Fruit fly (Drosophila melanogaster) whole organism, embryonic: Measurements from ENCODE around the gene CG43135.

Experiments used
- Ada2b ChIP-seq: fragments of 200-800 bp; sonication (Bioruptor generic); IDR thresholded peaks from 2 replicates; pipeline ENCODE4 v1.3.6; 2022; ENCODE audit warnings: missing biosample characterization, missing genetic modification characterization
- Atf6 ChIP-seq: fragments of 200-800 bp; sonication (Bioruptor generic); IDR thresholded peaks from 2 replicates; pipeline ENCODE4 v1.3.6; 2022; ENCODE audit warnings: missing biosample characterization, missing genetic modification characterization
- Blimp-1 ChIP-seq: fragments of 200-800 bp; sonication (Bioruptor generic); optimal IDR thresholded peaks from 3 replicates; lab custom pipeline; 2018; ENCODE audit warnings: missing biosample characterization, missing genetic modification characterization, mild to moderate bottlenecking, moderate library complexity, missing genetic modification reagents
- CG1024 ChIP-seq: fragments of 200-800 bp; sonication (Bioruptor generic); IDR thresholded peaks from 2 replicates; pipeline ENCODE4 v1.3.6; 2022; ENCODE audit warnings: missing biosample characterization, missing genetic modification characterization
- CG10267 ChIP-seq: fragments of 200-800 bp; sonication (Bioruptor generic); optimal IDR thresholded peaks from 2 replicates; lab custom pipeline; 2018; ENCODE audit warnings: missing biosample characterization, mild to moderate bottlenecking, missing genetic modification characterization, moderate library complexity
- CG10543 ChIP-seq: fragments of 200-800 bp; sonication (Bioruptor generic); optimal IDR thresholded peaks from 3 replicates; lab custom pipeline; 2017; ENCODE audit warnings: missing biosample characterization, mild to moderate bottlenecking, missing genetic modification characterization, moderate library complexity
- CG11560 ChIP-seq: fragments of 200-800 bp; sonication (Bioruptor generic); IDR thresholded peaks from 3 replicates; pipeline ENCODE4 v1.3.6; 2022; ENCODE audit warnings: missing biosample characterization, missing genetic modification characterization
- CG13775 ChIP-seq: fragments of 200-800 bp; sonication (Bioruptor generic); optimal IDR thresholded peaks from 3 replicates; lab custom pipeline; 2017; ENCODE audit warnings: missing biosample characterization, mild to moderate bottlenecking, missing genetic modification characterization
- CG14710 ChIP-seq: fragments of 200-800 bp; sonication (Bioruptor generic); optimal IDR thresholded peaks from 3 replicates; lab custom pipeline; 2019; ENCODE audit warnings: missing biosample characterization, mild to moderate bottlenecking, missing genetic modification characterization, moderate library complexity
- CG15479 ChIP-seq: fragments of 200-800 bp; sonication (Bioruptor generic); optimal IDR thresholded peaks from 3 replicates; lab custom pipeline; 2019; ENCODE audit warnings: missing biosample characterization, mild to moderate bottlenecking, missing genetic modification characterization, moderate library complexity
- CG15514 ChIP-seq: fragments of 200-800 bp; sonication (Bioruptor generic); optimal IDR thresholded peaks from 3 replicates; lab custom pipeline; 2017; ENCODE audit warnings: missing biosample characterization, missing genetic modification characterization, mild to moderate bottlenecking, moderate library complexity, missing genetic modification reagents
- CG16815 ChIP-seq: fragments of 200-800 bp; sonication (Bioruptor generic); optimal IDR thresholded peaks from 3 replicates; lab custom pipeline; 2017; ENCODE audit warnings: missing biosample characterization, mild to moderate bottlenecking, missing genetic modification characterization
- CG17385 ChIP-seq: fragments of 200-800 bp; sonication (Bioruptor generic); optimal IDR thresholded peaks from 3 replicates; lab custom pipeline; 2018; ENCODE audit warnings: missing biosample characterization, mild to moderate bottlenecking, missing genetic modification characterization
- CG18262 ChIP-seq: fragments of 200-800 bp; optimal IDR thresholded peaks from 3 replicates; lab custom pipeline; 2019; ENCODE audit warnings: missing biosample characterization, mild to moderate bottlenecking, missing genetic modification characterization, moderate library complexity
- CG1832 ChIP-seq: fragments of 200-800 bp; sonication (Bioruptor generic); optimal IDR thresholded peaks from 2 replicates; lab custom pipeline; 2017; ENCODE audit warnings: missing biosample characterization, mild to moderate bottlenecking, missing genetic modification characterization, inconsistent platforms
- CG18599 ChIP-seq: fragments of 200-800 bp; sonication (Bioruptor generic); optimal IDR thresholded peaks from 3 replicates; lab custom pipeline; 2017; ENCODE audit warnings: missing biosample characterization, missing genetic modification characterization, mild to moderate bottlenecking, moderate library complexity, missing genetic modification reagents
- CG2116 ChIP-seq: fragments of 200-800 bp; sonication (Bioruptor generic); optimal IDR thresholded peaks from 3 replicates; lab custom pipeline; 2018; ENCODE audit warnings: missing biosample characterization, mild to moderate bottlenecking, missing genetic modification characterization
- CG33557 ChIP-seq: fragments of 200-800 bp; sonication (Bioruptor generic); optimal IDR thresholded peaks from 2 replicates; lab custom pipeline; 2019; ENCODE audit warnings: missing biosample characterization, mild to moderate bottlenecking, missing genetic modification characterization, moderate library complexity
- CG4617 ChIP-seq: fragments of 200-800 bp; sonication (Bioruptor generic); optimal IDR thresholded peaks from 3 replicates; lab custom pipeline; 2016; ENCODE audit warnings: missing biosample characterization, missing genetic modification characterization, borderline replicate concordance
- CG6254 ChIP-seq: fragments of 200-800 bp; sonication (Bioruptor generic); optimal IDR thresholded peaks from 3 replicates; lab custom pipeline; 2017; ENCODE audit warnings: mild to moderate bottlenecking, missing biosample characterization, missing genetic modification reagents, missing genetic modification characterization
- CG8290 ChIP-seq, 3 experiments: fragments of 200-800 bp; sonication (Bioruptor generic); optimal IDR thresholded peaks; 2 replicates each; lab custom pipeline; 2016 to 2019; ENCODE audit warnings: missing biosample characterization in 3 of 3, missing genetic modification characterization in 3 of 3, mild to moderate bottlenecking in 2 of 3, moderate library complexity in 1 of 3
- CG8388 ChIP-seq: fragments of 200-800 bp; sonication (Bioruptor generic); optimal IDR thresholded peaks from 2 replicates; lab custom pipeline; 2019; ENCODE audit warnings: missing biosample characterization, mild to moderate bottlenecking, missing genetic modification characterization, moderate library complexity
- CG9797 ChIP-seq: fragments of 200-800 bp; sonication (Bioruptor generic); optimal IDR thresholded peaks from 3 replicates; lab custom pipeline; 2018; ENCODE audit warnings: missing biosample characterization, mild to moderate bottlenecking, missing genetic modification characterization
- CHES-1-like ChIP-seq: fragments of 200-800 bp; sonication (Bioruptor generic); optimal IDR thresholded peaks from 2 replicates; lab custom pipeline; 2016; ENCODE audit warnings: missing biosample characterization, missing genetic modification characterization
- Camta ChIP-seq: fragments of 200-800 bp; sonication (Bioruptor generic); optimal IDR thresholded peaks from 2 replicates; lab custom pipeline; 2016; ENCODE audit warnings: missing biosample characterization, missing genetic modification characterization
- Dad ChIP-seq: fragments of 200-800 bp; sonication (Bioruptor generic); optimal IDR thresholded peaks from 3 replicates; lab custom pipeline; 2016; ENCODE audit warnings: missing biosample characterization, missing genetic modification characterization
- Dip2 ChIP-seq: fragments of 200-800 bp; sonication (Bioruptor generic); IDR thresholded peaks from 2 replicates; pipeline ENCODE4 v1.3.6; 2022; ENCODE audit warnings: missing biosample characterization, missing genetic modification characterization
- Gug ChIP-seq: fragments of 200-800 bp; sonication (Bioruptor generic); IDR thresholded peaks from 4 replicates; pipeline ENCODE4 v1.3.6; 2022; ENCODE audit warnings: missing biosample characterization, missing genetic modification characterization
- Hmx ChIP-seq: fragments of 200-800 bp; sonication (Bioruptor generic); optimal IDR thresholded peaks from 2 replicates; lab custom pipeline; 2016; ENCODE audit warnings: missing biosample characterization, missing genetic modification characterization
- MTF-1 ChIP-seq: fragments of 200-800 bp; sonication (Bioruptor generic); optimal IDR thresholded peaks from 2 replicates; lab custom pipeline; 2018; ENCODE audit warnings: missing biosample characterization, mild to moderate bottlenecking, missing genetic modification characterization, borderline replicate concordance
- Mrtf ChIP-seq: fragments of 200-800 bp; sonication (Bioruptor generic); IDR thresholded peaks from 3 replicates; pipeline ENCODE4 v1.3.6; 2022; ENCODE audit warnings: missing biosample characterization, missing genetic modification characterization
- NC2α ChIP-seq: fragments of 200-800 bp; sonication (Bioruptor generic); optimal IDR thresholded peaks from 2 replicates; lab custom pipeline; 2016; ENCODE audit warnings: missing biosample characterization, missing genetic modification characterization
- NFAT ChIP-seq: fragments of 200-800 bp; sonication (Bioruptor generic); IDR thresholded peaks from 2 replicates; pipeline ENCODE4 v1.3.6; 2022; ENCODE audit warnings: missing biosample characterization, missing genetic modification characterization
- Nf-YB ChIP-seq: fragments of 200-800 bp; sonication (Bioruptor generic); optimal IDR thresholded peaks from 3 replicates; lab custom pipeline; 2019; ENCODE audit warnings: missing biosample characterization, mild to moderate bottlenecking, missing genetic modification characterization, moderate library complexity
- NfI ChIP-seq: fragments of 200-800 bp; sonication (Bioruptor generic); optimal IDR thresholded peaks from 3 replicates; lab custom pipeline; 2018; ENCODE audit warnings: missing biosample characterization, mild to moderate bottlenecking, missing genetic modification characterization, moderate library complexity
- Taf1 ChIP-seq: fragments of 200-800 bp; sonication (Bioruptor generic); IDR thresholded peaks from 2 replicates; pipeline ENCODE4 v1.3.6; 2022; ENCODE audit warnings: missing biosample characterization, missing genetic modification characterization
- ara ChIP-seq: fragments of 200-800 bp; sonication (Bioruptor generic); IDR thresholded peaks from 2 replicates; pipeline ENCODE4 v1.3.6; 2022; ENCODE audit warnings: missing biosample characterization, missing genetic modification characterization
- chm ChIP-seq: fragments of 200-800 bp; sonication (Bioruptor generic); IDR thresholded peaks from 2 replicates; pipeline ENCODE4 v1.3.6; 2022; ENCODE audit warnings: missing biosample characterization, missing genetic modification characterization
- gcm2 ChIP-seq: fragments of 200-800 bp; sonication (Bioruptor generic); optimal IDR thresholded peaks from 2 replicates; lab custom pipeline; 2016; ENCODE audit warnings: missing biosample characterization, missing genetic modification characterization
- hb ChIP-seq: fragments of 200-800 bp; sonication (Bioruptor generic); IDR thresholded peaks from 3 replicates; pipeline ENCODE4 v1.3.6; 2022; ENCODE audit warnings: missing biosample characterization, missing genetic modification characterization; ENCODE audit not compliant: partially characterized antibody
- hth ChIP-seq: fragments of >200 bp; optimal IDR thresholded peaks from 2 replicates; lab custom pipeline; 2017; ENCODE audit warnings: inconsistent platforms
- kni ChIP-seq: fragments of 200-800 bp; sonication (Bioruptor generic); optimal IDR thresholded peaks from 3 replicates; lab custom pipeline; 2017; ENCODE audit warnings: mild to moderate bottlenecking, missing biosample characterization, missing genetic modification reagents, missing genetic modification characterization
- lab ChIP-seq: fragments of 200-800 bp; sonication (Bioruptor generic); optimal IDR thresholded peaks from 3 replicates; lab custom pipeline; 2017; ENCODE audit warnings: missing biosample characterization, missing genetic modification characterization, mild to moderate bottlenecking, moderate library complexity, missing genetic modification reagents
- lola ChIP-seq, 3 experiments: fragments of >200 bp in 2 of 3; fragments of 200-800 bp in 1 of 3; sonication (Bioruptor generic) in 1 of 3; optimal IDR thresholded peaks; 2 replicates each; lab custom pipeline; 2017 to 2019; ENCODE audit warnings: missing biosample characterization in 3 of 3, missing genetic modification characterization in 3 of 3, mild to moderate bottlenecking in 1 of 3, moderate library complexity in 1 of 3
- p53 ChIP-seq: fragments of 200-800 bp; sonication (Bioruptor generic); optimal IDR thresholded peaks from 2 replicates; lab custom pipeline; 2016; ENCODE audit warnings: missing biosample characterization, missing genetic modification characterization
- sens ChIP-seq: fragments of 200-800 bp; sonication (Bioruptor generic); peaks from one replicate; lab custom pipeline; 2016; ENCODE audit warnings: missing biosample characterization, missing genetic modification characterization
- slbo ChIP-seq: fragments of 200-800 bp; sonication (Bioruptor generic); IDR thresholded peaks from 2 replicates; pipeline ENCODE4 v1.3.6; 2022; ENCODE audit warnings: missing biosample characterization, missing genetic modification characterization
- sr ChIP-seq: fragments of 200-800 bp; sonication (Bioruptor generic); IDR thresholded peaks from 3 replicates; pipeline ENCODE4 v1.3.6; 2022; ENCODE audit warnings: missing biosample characterization, missing genetic modification characterization
- trem ChIP-seq: fragments of 200-800 bp; optimal IDR thresholded peaks from 3 replicates; lab custom pipeline; 2019; ENCODE audit warnings: missing biosample characterization, mild to moderate bottlenecking, missing genetic modification characterization, moderate library complexity
- vnd ChIP-seq: fragments of 200-800 bp; sonication (Bioruptor generic); IDR thresholded peaks from 3 replicates; pipeline ENCODE4 v1.3.6; 2022; ENCODE audit warnings: missing biosample characterization, missing genetic modification characterization; ENCODE audit not compliant: partially characterized antibody

CG43135 gene

DNA sequence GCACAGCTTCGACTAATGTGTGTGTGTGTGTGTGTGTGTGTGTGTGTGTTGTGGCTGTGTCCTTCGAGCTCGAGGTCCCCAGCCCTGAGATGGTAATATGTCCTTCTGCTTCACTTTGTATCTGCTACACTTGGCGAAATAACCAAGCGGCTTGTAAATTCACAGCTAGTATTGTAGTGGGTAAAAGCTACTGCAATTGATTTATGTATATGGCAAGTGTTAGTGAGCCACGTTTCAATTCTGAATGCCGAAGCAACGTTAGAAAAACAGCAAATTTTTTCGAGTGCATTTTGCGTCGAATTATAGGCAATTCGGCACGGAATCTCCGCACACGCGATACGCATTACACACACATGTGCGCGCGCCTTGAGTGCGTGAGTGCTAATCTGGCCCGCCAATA is 14.5 kb downstream of the CG43135 start (continued):
- TF ChIP-seq NFAT (GFP tag; lab: Robert Waterston, UW) (no peak; the same call in 1 of the 2 replicates), gcm2 (GFP tag; lab: Kevin White, UChicago) (no peak), Ada2b (GFP tag; lab: Robert Waterston, UW) (peak; percentile 33; the same call in 1 of the 2 replicates), kni (GFP tag; lab: Kevin White, UChicago) (no peak), CG9797 (no peak), CG6254 (no peak), CHES-1-like (GFP tag; lab: Kevin White, UChicago) (peak; percentile 31), CG2116 (GFP tag; lab: Kevin White, UChicago) (no peak), chm (GFP tag; lab: Robert Waterston, UW) (peak; percentile 51), Atf6 (GFP tag; lab: Robert Waterston, UW) (0 out of 2 replicates have a peak, but pooled peaks have one; percentile 41), CG33557 (GFP tag; lab: Kevin White, UChicago) (no peak), CG15479 (GFP tag; lab: Kevin White, UChicago) (no peak), CG18599 (peak; percentile 81), Camta (no peak), sr (no peak), CG10543 (GFP tag; lab: Kevin White, UChicago) (no peak), CG18262 (tag; lab: Kevin White, UChicago) (peak; percentile 43), CG16815 (GFP tag; lab: Kevin White, UChicago) (peak; percentile 5), ara (GFP tag; lab: Robert Waterston, UW) (peak; percentile 45; the same call in 1 of the 2 replicates), Taf1 (GFP tag; lab: Robert Waterston, UW) (no peak; the same call in 1 of the 2 replicates), lab (peak; percentile 74), Gug (GFP tag; lab: Robert Waterston, UW) (peak; percentile 48; the same call in 2 of the 4 replicates), Nf-YB (no peak), Mrtf (no peak), CG13775 (GFP tag; lab: Kevin White, UChicago) (peak; percentile 19), trem (tag; lab: Kevin White, UChicago) (no peak), CG1832 (GFP tag; lab: Kevin White, UChicago) (no peak), sens (peak; percentile 87), CG8388 (no peak), hb (GFP tag; lab: Robert Waterston, UW) (no peak), NC2α (no peak), p53 (GFP tag; lab: Kevin White, UChicago) (no peak), CG8290 (GFP tag; optimal IDR thresholded peaks at IDR 0.05; lab: Kevin White, UChicago) (no peak), CG8290 (tag; optimal IDR thresholded peaks at IDR 0.05; lab: Kevin White, UChicago) (peak in 1 of 2 experiments; percentile 88), Dip2 (no peak), CG10267 (peak; percentile 16), hth (lab: Kevin White, UChicago) (no peak), CG4617 (GFP tag; lab: Kevin White, UChicago) (no peak), CG11560 (tag; lab: Robert Waterston, UW) (no peak), Hmx (no peak), CG14710 (peak; percentile 10), CG1024 (GFP tag; lab: Robert Waterston, UW) (no peak), CG17385 (peak; percentile 38), MTF-1 (GFP tag; lab: Kevin White, UChicago) (no peak), Blimp-1 (GFP tag; lab: Kevin White, UChicago) (peak; percentile 39), vnd (no peak), Dad (no peak), lola (GFP tag; optimal IDR thresholded peaks at IDR 0.05; lab: Kevin White, UChicago) (peak in 1 of 3 experiments; percentile 42), CG15514 (GFP tag; lab: Kevin White, UChicago) (peak; percentile 36), slbo (GFP tag; lab: Robert Waterston, UW) (peak; percentile 69), NfI (GFP tag; lab: Kevin White, UChicago) (peak; percentile 53)
